Fruit fly (Drosophila melanogaster) S2 (cell line): ENCODE results near the gene Mtr3.

Experiments used
- CG8478 ChIP-seq: fragments of >200 bp; optimal IDR thresholded peaks from 2 replicates; lab custom pipeline; 2018
- CTCF ChIP-seq, 2 experiments: fragments of >200 bp; optimal IDR thresholded peaks; 2 replicates each; lab custom pipeline; 2018

The Mtr3 gene

DNA sequence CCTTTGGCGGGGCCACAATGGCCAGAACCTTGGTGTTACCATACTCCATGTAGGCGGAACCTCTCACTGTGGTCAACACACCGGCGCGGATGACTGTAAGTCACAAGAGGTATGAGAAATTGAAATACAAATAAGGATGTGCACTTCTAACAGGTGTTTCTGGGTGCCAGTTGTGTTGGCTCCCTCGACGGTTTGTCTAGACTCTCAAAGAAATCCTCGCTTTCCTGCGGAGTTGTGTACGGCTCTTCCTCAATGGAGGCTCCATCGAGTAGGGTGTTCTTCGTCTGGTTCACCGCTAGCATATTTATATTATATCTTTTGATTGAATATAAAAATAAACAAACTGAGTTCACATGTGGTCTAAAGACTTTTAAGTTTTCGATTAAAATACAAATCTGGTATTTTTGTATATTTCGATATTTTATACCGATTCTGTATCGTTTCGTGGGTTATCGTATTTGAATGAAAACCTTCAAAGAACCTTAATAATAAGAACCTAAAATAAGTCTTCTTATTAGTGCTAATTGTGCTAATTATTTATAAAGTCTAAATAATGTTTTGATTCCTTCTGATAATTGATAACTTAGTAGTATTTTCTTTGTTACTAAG, at the start of gene Mtr3:
Gene Mtr3, minus strand, starts transcription at position 388 of the 609 bp plus-strand sequence.
- TF ChIP-seq CG8478 (no peak), CTCF (optimal IDR thresholded peaks at IDR 0.05; lab: Kevin White, UChicago) (no peak)

DNA sequence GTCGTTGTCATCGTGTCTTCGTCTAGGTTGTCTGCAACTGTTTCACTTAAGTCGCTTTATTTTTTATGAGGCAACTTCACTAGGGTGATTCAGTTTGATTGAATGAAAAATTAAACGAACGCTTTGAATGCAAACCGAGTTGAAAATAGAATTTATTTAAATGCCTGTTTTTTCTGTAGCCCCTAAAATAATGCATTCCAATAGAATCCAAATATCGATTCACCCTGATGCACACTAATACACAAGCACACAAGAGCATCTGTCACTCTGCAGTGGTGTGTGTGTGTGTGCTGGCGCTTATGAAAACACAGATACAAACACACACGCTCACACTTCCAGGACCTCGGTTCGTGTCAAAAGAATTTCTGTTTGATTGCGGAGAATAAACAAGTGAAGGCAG, 48.3 kb upstream of the Mtr3 start:
- TF ChIP-seq CG8478 = no peak
- no peak for TF ChIP-seq CTCF (optimal IDR thresholded peaks at IDR 0.05; lab: Kevin White, UChicago)

- TF ChIP-seq CTCF (optimal IDR thresholded peaks at IDR 0.05; lab: Kevin White, UChicago) (no peak), CG8478 (no peak)
These were observed 42.2 kb upstream of the Mtr3 start, which contains the start of gene CG42263 for dm6 chr3L:19955699-19956098. Gene CG42263, minus strand, starts transcription at chr3L:19955799.

DNA sequence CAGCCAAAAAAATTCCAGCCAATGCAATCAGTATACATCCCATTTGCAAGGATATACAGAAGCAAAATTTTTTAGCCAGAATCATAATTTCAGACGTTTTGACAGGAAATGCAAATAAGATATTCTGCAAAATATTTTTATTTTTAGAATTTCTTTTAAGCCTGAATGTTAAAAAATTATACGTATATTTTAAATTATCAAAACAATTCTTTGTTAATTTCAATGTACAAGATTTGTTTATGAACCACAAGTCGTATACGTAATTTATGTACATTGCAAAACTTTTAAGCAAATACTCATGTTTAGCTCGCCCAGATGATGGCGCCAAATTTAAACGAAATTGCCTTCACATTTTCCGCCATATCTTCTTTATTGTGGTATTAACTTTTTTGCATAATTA, 40.9 kb upstream of the Mtr3 start, which contains the start of gene CG42654:
Gene CG42654, minus strand, starts transcription at position 101 of the 400 bp plus-strand sequence.
- TF ChIP-seq CTCF (optimal IDR thresholded peaks at IDR 0.05; lab: Kevin White, UChicago) (no peak), CG8478 (no peak)

DNA sequence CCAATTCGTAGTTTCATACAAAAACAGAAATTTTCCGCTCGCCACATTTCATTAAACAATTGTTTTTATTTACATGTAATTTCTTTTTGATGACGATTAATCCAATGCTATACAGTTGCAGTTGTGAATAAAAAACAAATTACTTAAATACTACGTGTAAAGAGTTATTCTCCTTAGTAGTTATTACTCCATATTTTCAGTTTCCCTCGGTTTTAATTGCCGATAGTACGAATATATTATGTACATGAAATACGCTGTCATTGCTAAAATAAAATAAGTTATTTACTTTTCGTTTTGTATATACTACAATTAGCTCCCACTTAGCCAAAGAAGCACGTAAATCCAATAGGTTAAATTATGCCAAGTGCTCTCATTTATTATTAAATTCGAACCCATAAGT, 40.1 kb upstream of the Mtr3 start, which contains the start of gene CG42655:
Gene CG42655, minus strand, starts transcription at position 101 of the 400 bp plus-strand sequence.
- TF ChIP-seq CTCF (optimal IDR thresholded peaks at IDR 0.05; lab: Kevin White, UChicago) (no peak), CG8478 (no peak)

- TF ChIP-seq CTCF (optimal IDR thresholded peaks at IDR 0.05; lab: Kevin White, UChicago) (no peak), CG8478 (no peak)
These were observed 39.2 kb upstream of the Mtr3 start, which contains the start of gene CG33710 for dm6 chr3L:19952690-19953089. Gene CG33710, minus strand, starts transcription at chr3L:19952790.

dm6 chr3L:19951868-19952267, 38.4 kb upstream of the Mtr3 start, which contains the start of gene CG34258:
Gene CG34258, minus strand, starts transcription at chr3L:19951968.
- TF ChIP-seq CG8478 (no peak), CTCF (optimal IDR thresholded peaks at IDR 0.05; lab: Kevin White, UChicago) (no peak)

DNA sequence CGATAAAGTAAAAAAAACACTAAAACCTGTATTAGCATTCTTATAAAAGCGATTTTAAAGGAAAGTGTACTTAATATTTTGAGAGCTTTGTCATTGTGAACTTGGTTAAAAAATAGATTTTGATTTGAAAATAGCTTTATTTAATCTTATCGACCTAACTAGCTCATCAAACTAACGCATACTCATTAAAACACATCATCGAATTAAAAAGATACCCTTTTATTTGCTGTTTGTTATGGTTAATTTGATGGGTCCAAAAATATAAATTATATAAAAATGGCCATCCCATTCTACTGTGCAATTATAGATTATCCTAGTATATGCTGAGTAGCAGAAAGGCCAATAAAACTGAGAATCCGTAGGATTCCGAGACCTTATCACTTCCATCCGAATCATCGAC, 37.5 kb upstream of the Mtr3 start, which contains the start of gene CG32219:
Gene CG32219, minus strand, starts transcription at position 101 of the 400 bp plus-strand sequence.
- TF ChIP-seq CG8478 = no peak
- no peak for TF ChIP-seq CTCF (optimal IDR thresholded peaks at IDR 0.05; lab: Kevin White, UChicago)

- no peak for TF ChIP-seq CG8478
- no peak for TF ChIP-seq CTCF (optimal IDR thresholded peaks at IDR 0.05; lab: Kevin White, UChicago)
These were observed 32.0 kb upstream of the Mtr3 start for dm6 chr3L:19945469-19945868.

DNA sequence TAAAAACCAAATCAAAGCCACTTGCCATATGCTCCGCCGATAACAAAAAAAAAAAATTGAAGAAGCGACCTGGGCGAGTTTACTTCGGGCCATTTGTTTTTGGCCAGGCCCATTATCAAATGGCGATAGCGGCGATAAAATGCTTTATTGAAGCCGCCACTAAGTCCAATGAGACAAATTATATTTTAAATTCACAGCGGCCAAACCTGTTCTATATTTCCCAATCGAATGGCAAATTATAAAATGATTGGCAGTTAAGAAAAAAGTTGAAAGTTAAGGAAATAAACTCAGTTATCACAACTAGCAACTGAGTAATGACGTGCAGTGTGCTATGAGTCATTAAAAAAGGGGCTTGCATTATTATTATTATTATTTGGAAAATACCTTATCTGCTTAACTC, 27.6 kb upstream of the Mtr3 start:
- TF ChIP-seq CG8478 (no peak), CTCF (optimal IDR thresholded peaks at IDR 0.05; lab: Kevin White, UChicago) (no peak)

- TF ChIP-seq CG8478 (no peak), CTCF (optimal IDR thresholded peaks at IDR 0.05; lab: Kevin White, UChicago) (no peak)
These were observed 26.8 kb upstream of the Mtr3 start for dm6 chr3L:19940349-19940748.

DNA sequence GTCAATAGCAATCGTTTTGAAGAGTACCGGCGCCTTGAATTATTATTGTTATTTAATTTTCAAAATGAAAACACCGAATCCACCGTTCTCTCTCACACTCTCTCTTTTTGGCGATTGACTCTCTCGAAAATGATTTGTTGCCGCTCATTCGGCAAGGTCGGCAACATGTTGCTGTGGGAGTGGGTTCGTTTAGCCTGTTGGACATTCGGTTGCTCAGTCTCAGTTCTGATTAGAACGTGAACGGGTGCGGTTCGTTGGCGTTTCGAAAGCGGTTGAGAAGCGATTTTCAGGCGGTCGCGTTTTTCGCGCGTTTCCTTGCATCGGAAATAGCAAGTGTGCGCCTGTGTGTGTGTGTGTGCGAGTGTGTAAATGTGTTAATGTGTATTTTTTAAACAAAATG, 25.5 kb upstream of the Mtr3 start, which contains the start of gene Ac76E:
Gene Ac76E, plus strand, starts transcription at position 264 of the 400 bp plus-strand sequence.
- TF ChIP-seq CG8478 = no peak
- no peak for TF ChIP-seq CTCF (optimal IDR thresholded peaks at IDR 0.05; lab: Kevin White, UChicago)

DNA sequence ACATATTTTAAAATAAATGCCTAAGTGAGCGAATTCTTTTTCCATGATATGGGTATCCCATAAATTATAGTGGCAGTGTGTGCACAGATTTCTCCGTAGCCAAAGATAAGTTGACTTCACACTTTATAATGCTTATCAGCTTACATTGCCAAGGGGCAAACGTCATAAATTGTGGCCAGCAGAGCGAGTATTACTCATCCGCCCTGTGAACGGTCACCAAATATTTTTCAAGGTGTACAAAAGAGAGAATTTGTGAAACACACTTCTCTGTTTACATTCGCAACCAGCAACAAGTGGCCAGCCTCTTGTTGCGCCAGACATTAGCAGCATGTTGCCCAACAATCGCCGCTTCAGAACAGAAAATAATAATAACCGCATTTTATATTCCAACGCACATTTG, 19.4 kb upstream of the Mtr3 start:
- TF ChIP-seq CG8478 (no peak), CTCF (optimal IDR thresholded peaks at IDR 0.05; lab: Kevin White, UChicago) (no peak)

DNA sequence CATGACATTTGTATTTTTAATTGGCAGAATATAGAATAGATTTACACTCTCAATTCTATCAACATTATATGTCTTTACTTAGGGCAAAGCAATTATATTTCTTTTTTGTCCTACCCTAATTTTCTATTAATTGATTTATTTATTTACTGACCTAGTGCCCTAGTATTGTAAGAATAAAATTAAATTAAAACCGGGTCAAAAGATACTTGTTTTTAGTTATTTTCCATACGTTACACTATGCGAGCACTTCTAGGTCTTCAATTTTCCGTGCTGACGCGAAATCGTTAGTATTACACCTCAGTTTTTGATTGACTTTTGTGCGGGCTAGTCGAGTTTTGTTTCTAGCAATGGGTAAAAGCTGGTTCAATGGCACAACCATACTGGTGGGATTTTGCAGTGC, 17.9 kb upstream of the Mtr3 start, which contains the start of gene CG46462:
Gene CG46462, plus strand, starts transcription at position 301 of the 400 bp plus-strand sequence.
- no peak for TF ChIP-seq CTCF (optimal IDR thresholded peaks at IDR 0.05; lab: Kevin White, UChicago)
- no peak for TF ChIP-seq CG8478

- TF ChIP-seq CTCF (optimal IDR thresholded peaks at IDR 0.05; lab: Kevin White, UChicago) (no peak), CG8478 (no peak)
These were observed 16.3 kb upstream of the Mtr3 start for dm6 chr3L:19929719-19930334.

- TF ChIP-seq CTCF (optimal IDR thresholded peaks at IDR 0.05; lab: Kevin White, UChicago) (no peak), CG8478 (no peak)
These were observed 15.7 kb upstream of the Mtr3 start for dm6 chr3L:19929051-19929718.
